Worm (Caenorhabditis elegans) whole organism, L1 larva: ENCODE data around the gene nhr-209.

Experiments used
- C16A3.4 ChIP-seq: fragments of 150-350 bp; optimal IDR thresholded peaks from 2 replicates; lab custom pipeline; 2014; ENCODE audit warnings: missing biosample characterization, missing genetic modification characterization
- C34B4.2 ChIP-seq: sonication (generic microtip); optimal IDR thresholded peaks from 2 replicates; lab custom pipeline; 2017; ENCODE audit warnings: mild to moderate bottlenecking, missing genetic modification characterization, missing compliant biosample characterization
- Y116A8C.19 ChIP-seq: sonication (generic microtip); optimal IDR thresholded peaks from 2 replicates; lab custom pipeline; 2016; ENCODE audit warnings: missing compliant biosample characterization, missing genetic modification characterization, borderline replicate concordance
- aha-1 ChIP-seq: fragments of 150-350 bp; optimal IDR thresholded peaks from 2 replicates; lab custom pipeline; 2014; ENCODE audit warnings: missing biosample characterization, missing genetic modification characterization
- ama-1 ChIP-seq: fragments of 150-350 bp; optimal IDR thresholded peaks from 2 replicates; lab custom pipeline; 2014
- blmp-1 ChIP-seq: fragments of 150-350 bp; optimal IDR thresholded peaks from 2 replicates; lab custom pipeline; 2014; ENCODE audit warnings: missing biosample characterization, missing genetic modification characterization
- ceh-63 ChIP-seq: fragments of 200-800 bp; sonication (Bioruptor generic); optimal IDR thresholded peaks from 2 replicates; lab custom pipeline; 2018; ENCODE audit warnings: mild to moderate bottlenecking, missing genetic modification characterization, missing compliant biosample characterization
- ceh-82 ChIP-seq, 3 experiments: fragments of 150-350 bp in 1 of 3; sonication (generic microtip) in 2 of 3; optimal IDR thresholded peaks; 2 replicates each; lab custom pipeline; 2014 to 2017; ENCODE audit warnings: missing biosample characterization in 3 of 3, missing genetic modification characterization in 3 of 3
- ceh-90 ChIP-seq: sonication (generic microtip); optimal IDR thresholded peaks from 2 replicates; lab custom pipeline; 2016; ENCODE audit warnings: missing genetic modification characterization, missing compliant biosample characterization
- dpl-1 ChIP-seq, 3 experiments: fragments of 150-350 bp in 2 of 3; sonication (generic microtip) in 1 of 3; optimal IDR thresholded peaks; 2 replicates each; lab custom pipeline; 2014 to 2017; ENCODE audit warnings: missing biosample characterization in 3 of 3, missing genetic modification characterization in 3 of 3, missing genetic modification reagents in 3 of 3
- dsc-1 ChIP-seq: sonication (generic microtip); optimal IDR thresholded peaks from 2 replicates; lab custom pipeline; 2016; ENCODE audit warnings: mild to moderate bottlenecking, missing genetic modification characterization, missing compliant biosample characterization
- efl-1 ChIP-seq, 4 experiments: fragments of 150-350 bp; optimal IDR thresholded peaks in 3 of 4; peaks in 1 of 4; 1 replicate in 1 of 4; 2 replicates in 3 of 4; lab custom pipeline; 2014; ENCODE audit warnings: missing biosample characterization in 2 of 4, missing genetic modification characterization in 2 of 4, missing genetic modification reagents in 2 of 4
- elt-2 ChIP-seq: sonication (generic microtip); optimal IDR thresholded peaks from 2 replicates; lab custom pipeline; 2016; ENCODE audit warnings: missing genetic modification characterization, mild to moderate bottlenecking, inconsistent platforms, missing compliant biosample characterization, missing genetic modification reagents
- fkh-10 ChIP-seq: sonication (generic microtip); optimal IDR thresholded peaks from 2 replicates; lab custom pipeline; 2017; ENCODE audit warnings: missing biosample characterization, missing genetic modification reagents, missing genetic modification characterization
- fkh-8 ChIP-seq: sonication (generic microtip); optimal IDR thresholded peaks from 2 replicates; lab custom pipeline; 2016; ENCODE audit warnings: mild to moderate bottlenecking, missing genetic modification characterization, missing compliant biosample characterization
- fos-1 ChIP-seq: fragments of 150-350 bp; optimal IDR thresholded peaks from 2 replicates; lab custom pipeline; 2014; ENCODE audit warnings: missing biosample characterization, missing genetic modification characterization
- hlh-17 ChIP-seq: fragments of 200-800 bp; sonication (Bioruptor generic); optimal IDR thresholded peaks from 2 replicates; lab custom pipeline; 2018; ENCODE audit warnings: missing genetic modification characterization, mild to moderate bottlenecking, missing compliant biosample characterization, moderate library complexity, borderline replicate concordance
- lin-14 ChIP-seq: fragments of 200-800 bp; sonication (Bioruptor generic); optimal IDR thresholded peaks from 2 replicates; lab custom pipeline; 2018; ENCODE audit warnings: mild to moderate bottlenecking, missing genetic modification characterization, moderate library complexity, missing compliant biosample characterization
- lin-15B ChIP-seq: fragments of 150-350 bp; sonication (generic microtip); optimal IDR thresholded peaks from 3 replicates; lab custom pipeline; 2014; ENCODE audit warnings: missing biosample characterization, missing genetic modification characterization
- lin-35 ChIP-seq, 2 experiments: fragments of 150-350 bp; optimal IDR thresholded peaks; 2 replicates each; lab custom pipeline; 2014; ENCODE audit warnings: missing biosample characterization in 2 of 2, missing genetic modification characterization in 2 of 2, missing genetic modification reagents in 2 of 2
- lir-3 ChIP-seq: sonication (generic microtip); optimal IDR thresholded peaks from 2 replicates; lab custom pipeline; 2016; ENCODE audit warnings: mild to moderate bottlenecking, missing genetic modification characterization, moderate library complexity, missing compliant biosample characterization; ENCODE audit not compliant: poor library complexity
- mab-9 ChIP-seq: fragments of 200-800 bp; sonication (Bioruptor generic); IDR thresholded peaks from 2 replicates; pipeline ENCODE4 v1.3.6; 2022; ENCODE audit warnings: missing genetic modification reagents, missing genetic modification characterization, missing compliant biosample characterization
- mef-2 ChIP-seq: fragments of 150-350 bp; optimal IDR thresholded peaks from 2 replicates; lab custom pipeline; 2014; ENCODE audit warnings: missing biosample characterization, missing genetic modification characterization
- nhr-12 ChIP-seq: sonication (generic microtip); optimal IDR thresholded peaks from 2 replicates; lab custom pipeline; 2017; ENCODE audit warnings: missing biosample characterization, missing genetic modification characterization
- nhr-20 ChIP-seq: sonication (generic microtip); optimal IDR thresholded peaks from 2 replicates; lab custom pipeline; 2016; ENCODE audit warnings: mild to moderate bottlenecking, missing genetic modification characterization, missing compliant biosample characterization
- nhr-71 ChIP-seq: sonication (generic microtip); optimal IDR thresholded peaks from 2 replicates; lab custom pipeline; 2016; ENCODE audit warnings: mild to moderate bottlenecking, missing genetic modification characterization, moderate library complexity, missing compliant biosample characterization
- nhr-76 ChIP-seq: sonication (generic microtip); optimal IDR thresholded peaks from 2 replicates; lab custom pipeline; 2017; ENCODE audit warnings: missing biosample characterization, missing genetic modification characterization
- nhr-85 ChIP-seq: sonication (generic microtip); peaks from one replicate; lab custom pipeline; 2016; ENCODE audit warnings: missing genetic modification characterization, inconsistent platforms, missing compliant biosample characterization
- pqm-1 ChIP-seq: sonication (generic microtip); optimal IDR thresholded peaks from 3 replicates; lab custom pipeline; 2017; ENCODE audit warnings: missing biosample characterization, missing genetic modification characterization
- rnt-1 ChIP-seq: sonication (generic microtip); optimal IDR thresholded peaks from 2 replicates; lab custom pipeline; 2016; ENCODE audit warnings: mild to moderate bottlenecking, missing genetic modification characterization, moderate library complexity, missing compliant biosample characterization
- skn-1 ChIP-seq: fragments of 150-350 bp; optimal IDR thresholded peaks from 2 replicates; lab custom pipeline; 2014; ENCODE audit warnings: missing biosample characterization, missing genetic modification characterization
- sup-37 ChIP-seq: fragments of 200-800 bp; sonication (Bioruptor generic); optimal IDR thresholded peaks from 2 replicates; lab custom pipeline; 2018; ENCODE audit warnings: mild to moderate bottlenecking, missing genetic modification characterization, missing compliant biosample characterization
- tlp-1 ChIP-seq: fragments of 150-350 bp; optimal IDR thresholded peaks from 2 replicates; lab custom pipeline; 2014; ENCODE audit warnings: missing biosample characterization, missing genetic modification characterization
- unc-86 ChIP-seq: sonication (generic microtip); optimal IDR thresholded peaks from 2 replicates; lab custom pipeline; 2016; ENCODE audit warnings: missing genetic modification characterization, missing compliant biosample characterization
- ztf-11 ChIP-seq, 2 experiments: sonication (generic microtip); optimal IDR thresholded peaks; 2 replicates each; lab custom pipeline; 2016 to 2017; ENCODE audit warnings: missing genetic modification characterization in 2 of 2, missing biosample characterization in 1 of 2, missing compliant biosample characterization in 1 of 2
- ztf-4 ChIP-seq: fragments of 150-350 bp; optimal IDR thresholded peaks from 2 replicates; lab custom pipeline; 2014; ENCODE audit warnings: missing biosample characterization, missing genetic modification characterization

The nhr-209 gene

DNA sequence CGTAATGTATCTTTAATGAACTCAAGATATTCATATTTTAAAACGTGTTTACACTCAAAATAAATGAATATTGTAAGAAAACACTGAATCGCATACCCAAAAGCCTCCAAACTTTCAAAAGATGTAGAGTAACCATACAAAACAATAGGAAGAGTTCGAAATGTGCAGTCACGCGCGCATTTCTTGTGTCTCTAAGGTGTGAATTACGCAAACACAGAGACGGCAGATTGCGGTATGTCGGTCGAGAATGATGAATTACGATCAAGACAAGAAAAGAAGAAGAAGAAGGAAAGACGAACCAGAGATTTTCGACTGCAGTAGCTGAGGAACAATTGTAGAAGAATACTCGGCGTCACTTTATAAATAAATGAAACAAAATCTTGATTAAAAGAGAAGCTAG is 13.5 kb downstream of the nhr-209 start, which contains the start of gene lhpp-1 (continued):
- TF ChIP-seq rnt-1 (peak; percentile 19), aha-1 (tag; lab: Kevin White, UChicago) (no peak), blmp-1 (tag; lab: Kevin White, UChicago) (peak; percentile 68), skn-1 (tag; lab: Kevin White, UChicago) (peak; percentile 2)

DNA sequence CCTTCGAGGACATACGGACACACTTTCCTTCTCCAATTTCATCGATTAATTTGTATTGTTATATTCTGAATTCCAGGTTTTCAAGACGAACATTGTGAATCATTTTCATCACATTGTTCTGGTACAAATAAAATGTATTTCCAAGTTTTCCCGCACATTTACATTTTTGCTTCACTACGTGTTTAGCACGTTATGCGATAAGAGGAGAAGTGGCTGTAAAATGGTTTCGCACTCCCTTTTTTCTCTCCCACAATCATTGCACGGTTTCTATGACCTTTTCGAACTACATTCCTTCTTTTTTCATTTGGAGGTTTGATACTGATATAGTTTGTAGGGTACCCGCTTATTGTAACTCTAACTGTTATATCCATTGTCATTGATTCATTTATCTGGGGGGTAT is 15.8 kb downstream of the nhr-209 start:
- TF ChIP-seq elt-2 (tag; lab: Kevin White, UChicago) (peak; percentile 11), sup-37 (GFP tag; lab: Kevin White, UChicago) (no peak), mef-2 (tag; lab: Kevin White, UChicago) (no peak), ceh-63 (no peak), lin-14 (GFP tag; lab: Kevin White, UChicago) (peak; percentile 27), fkh-10 (GFP tag; lab: Kevin White, UChicago) (no peak), nhr-85 (tag; lab: Kevin White, UChicago) (peak; percentile 28), dsc-1 (no peak)

DNA sequence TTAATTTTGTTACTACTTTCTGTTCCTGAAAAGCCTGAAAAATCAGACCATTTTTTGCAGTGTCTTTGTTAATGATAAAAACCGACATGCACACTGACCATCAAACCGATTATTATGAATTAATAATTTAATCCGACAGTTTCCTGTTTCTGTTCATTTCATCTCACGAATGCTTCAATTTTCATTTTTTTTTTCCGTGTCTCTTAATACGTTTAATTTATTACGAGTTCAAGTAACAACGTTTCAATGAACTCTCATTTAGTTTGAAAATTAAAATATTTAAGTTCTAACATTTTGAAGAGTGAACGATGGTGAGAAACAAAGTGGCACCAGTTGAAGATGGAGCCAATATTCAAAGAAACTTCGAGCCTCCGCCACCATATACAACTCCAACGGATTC is 16.7 kb downstream of the nhr-209 start, which contains the start of gene spin-1:
Gene spin-1, plus strand, starts transcription at position 301 of the 400 bp plus-strand sequence.
- TF ChIP-seq nhr-20 (tag; lab: Kevin White, UChicago) (no peak), ztf-4 (tag; lab: Kevin White, UChicago) (no peak), mab-9 (GFP tag; lab: Robert Waterston, UW) (no peak), unc-86 (tag; lab: Kevin White, UChicago) (no peak), ceh-82 (tag; optimal IDR thresholded peaks at IDR 0.05; lab: Kevin White, UChicago) (no peak), lin-35 (GFP tag; optimal IDR thresholded peaks at IDR 0.05; lab: Kevin White, UChicago) (no peak), fkh-10 (GFP tag; lab: Kevin White, UChicago) (no peak), hlh-17 (GFP tag; lab: Kevin White, UChicago) (no peak), skn-1 (tag; lab: Kevin White, UChicago) (no peak), pqm-1 (tag; lab: Kevin White, UChicago) (no peak), C34B4.2 (tag; lab: Kevin White, UChicago) (no peak), efl-1 (optimal IDR thresholded peaks at IDR 0.05; lab: Kevin White, UChicago) (no peak), efl-1 (GFP tag; optimal IDR thresholded peaks at IDR 0.05 in 1 of 2; lab: Kevin White, UChicago) (no peak), fkh-8 (tag; lab: Kevin White, UChicago) (no peak), ceh-63 (no peak), ceh-90 (tag; lab: Kevin White, UChicago) (no peak), C16A3.4 (tag; lab: Kevin White, UChicago) (no peak), ztf-11 (tag; optimal IDR thresholded peaks at IDR 0.05; lab: Kevin White, UChicago) (no peak), lin-15B (tag; lab: Kevin White, UChicago) (no peak)

DNA sequence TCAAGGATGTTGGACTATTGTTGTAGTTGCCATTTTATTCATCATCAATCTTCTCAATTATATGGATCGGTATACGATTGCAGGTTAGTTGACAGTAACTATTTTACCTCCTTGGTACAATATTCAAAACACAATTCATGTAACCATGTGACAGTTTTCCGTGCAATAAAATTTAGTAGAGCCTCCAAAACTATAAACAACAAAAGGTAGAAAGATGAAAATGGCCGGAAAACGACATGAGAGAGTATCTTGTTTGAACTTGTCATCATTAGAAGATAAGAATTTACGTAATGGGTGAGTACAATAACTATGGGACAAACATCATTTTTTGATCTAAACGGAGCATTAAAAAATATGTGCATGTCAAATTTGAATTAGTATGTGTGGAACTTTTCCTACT is 17.2 kb downstream of the nhr-209 start:
- TF ChIP-seq lir-3 (tag; lab: Kevin White, UChicago) (no peak), nhr-20 (tag; lab: Kevin White, UChicago) (peak; percentile 6), dpl-1 (GFP tag; optimal IDR thresholded peaks at IDR 0.05; lab: Kevin White, UChicago) (no peak), nhr-71 (tag; lab: Kevin White, UChicago) (peak; percentile 7), elt-2 (tag; lab: Kevin White, UChicago) (peak; percentile 1), nhr-76 (no peak)

DNA sequence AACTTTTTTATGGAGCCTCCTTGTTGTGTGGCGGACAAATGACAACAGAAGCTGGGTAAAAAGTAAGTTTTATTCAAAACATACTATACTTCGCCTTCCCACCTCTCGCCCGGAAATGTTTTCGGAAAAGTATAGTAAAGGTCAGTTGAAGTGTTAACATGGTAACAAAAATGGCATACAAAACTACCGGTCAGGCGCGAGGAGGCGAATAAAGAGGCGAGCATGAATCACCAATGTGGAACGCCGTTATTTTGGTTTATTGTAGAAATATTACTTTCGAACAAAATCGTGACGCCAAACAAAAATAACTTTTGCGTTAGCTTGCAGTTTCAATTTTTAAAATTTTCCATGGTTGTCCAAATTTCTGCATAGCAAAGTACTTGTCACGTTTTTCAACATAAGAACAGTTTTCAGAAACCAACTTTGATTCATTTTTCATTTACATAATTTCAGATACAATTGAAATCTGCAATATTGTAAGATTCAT is 19.7 kb downstream of the nhr-209 start, which contains the start of gene C13C4.8:
Gene C13C4.8, plus strand, starts transcription at position 437 of the 487 bp plus-strand sequence.
- TF ChIP-seq unc-86 (tag; lab: Kevin White, UChicago) (no peak), tlp-1 (tag; lab: Kevin White, UChicago) (no peak), nhr-76 (no peak), fkh-10 (GFP tag; lab: Kevin White, UChicago) (no peak), ama-1 (lab: Kevin White, UChicago) (no peak), nhr-71 (tag; lab: Kevin White, UChicago) (no peak), fos-1 (tag; lab: Kevin White, UChicago) (no peak), lin-15B (tag; lab: Kevin White, UChicago) (no peak), C34B4.2 (tag; lab: Kevin White, UChicago) (no peak), nhr-12 (tag; lab: Kevin White, UChicago) (no peak), Y116A8C.19 (tag; lab: Kevin White, UChicago) (no peak)
